Fruit fly (Drosophila melanogaster): ENCODE measurements around the gene ppk18.

ppk18 gene

DNA sequence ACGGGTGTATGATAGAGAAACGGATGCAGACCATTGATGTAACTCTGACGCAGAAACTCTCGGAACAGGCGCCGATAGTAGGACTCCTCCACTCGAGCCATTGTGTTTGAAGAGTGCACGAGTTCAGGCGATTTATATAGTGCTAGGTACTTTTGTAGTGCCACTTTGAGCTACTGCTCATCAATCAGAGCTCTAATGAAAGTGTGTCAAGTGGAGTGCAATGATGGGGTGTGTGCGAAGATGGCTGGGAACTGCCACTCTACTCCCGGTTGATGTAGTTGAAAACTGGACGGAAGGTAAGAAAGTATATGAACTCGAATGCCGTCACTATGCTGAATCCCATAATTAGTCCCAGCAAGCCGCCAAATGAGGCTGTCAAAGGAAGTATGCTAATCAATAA is at the start of gene ppk18:
TSS of gene ppk18 (minus strand) at position 101 of the 400 bp plus-strand sequence.
- no peak for TF ChIP-seq noc (tag; optimal IDR thresholded peaks at IDR 0.05)

- TF ChIP-seq noc (tag; optimal IDR thresholded peaks at IDR 0.05), result no peak
Measured at dm6 chr2L:9792945-9793344, 22.1 kb upstream of the ppk18 start, which contains the start of gene CG13123. CG13123 (minus strand) TSS chr2L:9793107.

DNA sequence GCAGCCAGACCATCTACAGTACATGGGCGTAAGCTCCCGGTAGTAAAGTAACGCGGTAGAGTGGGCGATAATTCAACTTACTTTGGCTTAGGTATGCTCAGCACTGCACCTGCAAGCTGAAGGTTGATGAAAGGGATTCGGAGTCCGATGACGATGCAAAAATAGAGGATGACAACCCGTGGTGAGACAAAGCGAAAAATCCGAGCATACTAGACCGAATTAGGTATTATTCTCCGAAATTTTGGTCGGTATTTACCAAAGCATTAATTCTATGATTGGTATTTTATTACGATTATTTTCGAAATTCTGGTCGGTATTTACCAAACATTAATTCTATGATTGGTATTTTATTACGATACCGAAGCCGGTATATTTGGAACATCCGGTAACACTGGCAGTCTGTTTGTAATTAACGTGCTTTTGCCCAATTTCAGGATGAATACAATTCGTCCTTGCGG is 19.8 kb upstream of the ppk18 start, which contains the start of gene CG4036:
TSS of gene CG4036 (plus strand) at position 348 of the 458 bp plus-strand sequence.
- TF ChIP-seq noc (tag; optimal IDR thresholded peaks at IDR 0.05), result no peak

DNA sequence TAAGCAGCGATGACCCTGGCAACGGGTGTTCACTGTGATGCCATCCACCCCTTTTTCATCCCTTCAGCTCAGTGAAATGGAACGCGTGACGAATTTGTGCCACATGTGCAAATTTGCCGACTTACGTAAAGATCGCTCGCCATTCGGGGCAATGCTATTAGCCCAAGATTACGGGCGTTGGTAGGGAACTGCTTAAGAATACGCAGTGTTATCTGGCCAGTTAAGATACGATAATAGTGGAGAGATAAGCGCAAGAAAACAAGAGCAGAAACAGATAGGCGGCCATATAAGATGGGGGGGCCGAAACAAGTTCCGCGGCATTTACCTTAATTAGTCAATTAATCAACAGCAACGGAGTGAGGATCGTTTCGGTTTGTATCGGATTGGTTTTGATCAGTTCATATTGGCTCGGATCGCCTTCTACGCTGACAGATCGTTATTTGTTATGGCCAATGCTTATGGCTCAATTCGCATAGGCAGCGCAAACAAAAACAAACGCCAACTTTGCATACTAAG is 15.2 kb upstream of the ppk18 start:
- peak; percentile 72 for TF ChIP-seq noc (tag; optimal IDR thresholded peaks at IDR 0.05)

DNA sequence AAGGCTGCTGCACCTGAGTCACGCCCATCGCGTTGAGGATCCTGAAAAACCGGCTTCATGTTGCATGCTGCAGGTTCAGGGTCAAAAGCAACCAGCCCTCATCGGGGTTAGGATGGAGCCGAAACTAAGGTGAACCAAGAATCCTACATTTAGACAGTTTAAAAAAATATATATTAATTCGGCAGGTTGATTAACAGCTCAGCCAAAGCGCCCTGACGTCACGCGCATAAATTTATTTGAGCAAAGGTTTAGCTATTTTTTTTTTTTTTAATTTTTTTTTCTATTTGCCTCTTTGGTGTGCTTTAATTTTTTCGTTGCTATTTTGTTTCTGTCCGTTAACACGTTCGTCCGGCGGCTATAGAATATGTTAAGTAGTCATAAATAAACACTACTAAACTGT is 13.7 kb upstream of the ppk18 start:
- TF ChIP-seq noc (tag; optimal IDR thresholded peaks at IDR 0.05), result no peak

DNA sequence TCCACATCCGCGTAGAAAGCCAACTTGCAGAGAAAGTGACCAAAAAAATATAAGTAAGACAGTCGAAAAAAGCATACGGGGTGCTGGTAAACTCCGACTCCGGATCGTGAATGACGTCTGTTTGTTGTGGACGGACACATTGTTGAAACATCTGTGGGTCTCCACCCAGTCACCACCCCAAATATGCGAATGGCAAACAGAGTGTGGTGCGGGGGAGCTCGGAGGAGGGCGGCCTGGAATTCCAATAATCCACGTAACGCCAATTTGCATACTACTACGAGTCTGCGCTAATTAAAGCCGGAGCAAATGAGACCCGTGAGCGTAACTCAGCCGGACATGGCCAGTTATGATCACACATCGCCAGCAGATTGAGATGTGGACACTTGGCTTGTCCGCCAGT is 12.3 kb upstream of the ppk18 start:
- TF ChIP-seq noc (tag; optimal IDR thresholded peaks at IDR 0.05), result no peak

- TF ChIP-seq noc (tag; optimal IDR thresholded peaks at IDR 0.05), result peak; percentile 80
Measured at dm6 chr2L:9782176-9782581, 11.4 kb upstream of the ppk18 start, which contains the start of gene IP3K1. IP3K1 (plus strand) TSS chr2L:9782384.

DNA sequence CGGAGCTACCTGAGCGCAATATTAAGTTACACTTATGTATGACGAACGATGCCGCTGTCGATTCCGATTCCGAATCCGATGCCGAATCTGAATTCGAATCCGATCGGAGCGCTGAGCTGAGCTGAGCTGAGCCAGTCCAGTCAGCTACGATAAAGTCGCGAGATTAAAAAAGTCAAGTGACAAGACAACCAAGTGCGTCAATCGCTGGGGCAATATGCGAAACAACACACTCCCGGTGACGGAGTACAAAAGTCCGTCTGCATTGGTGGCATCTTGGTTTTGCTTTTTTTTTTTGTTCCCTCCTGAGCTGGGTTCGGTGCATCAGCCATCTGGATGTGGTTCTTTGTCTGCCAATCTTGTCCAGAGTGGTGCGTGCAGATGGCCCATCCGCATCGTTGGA is 9.0 kb upstream of the ppk18 start:
- TF ChIP-seq noc (tag; optimal IDR thresholded peaks at IDR 0.05), result no peak

DNA sequence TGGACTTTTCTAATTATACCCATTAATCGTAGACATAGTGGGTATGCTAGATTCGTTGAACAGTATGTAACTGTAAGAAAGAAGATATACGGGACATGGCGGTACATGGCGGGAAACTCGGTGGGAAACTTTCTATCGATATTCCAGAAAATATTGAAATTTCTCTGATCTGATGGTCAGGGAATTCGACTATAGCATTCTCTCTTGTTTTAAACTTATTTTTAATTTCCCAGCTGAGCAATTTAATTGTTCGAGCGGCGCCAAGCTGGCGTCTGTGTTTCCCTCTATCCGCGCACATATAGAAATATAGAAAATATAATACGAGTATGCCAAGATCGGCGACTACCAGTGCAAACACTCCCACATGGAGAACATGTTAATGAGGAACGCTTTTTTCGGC is 8.4 kb upstream of the ppk18 start:
- TF ChIP-seq noc (tag; optimal IDR thresholded peaks at IDR 0.05), result peak; percentile 77

DNA sequence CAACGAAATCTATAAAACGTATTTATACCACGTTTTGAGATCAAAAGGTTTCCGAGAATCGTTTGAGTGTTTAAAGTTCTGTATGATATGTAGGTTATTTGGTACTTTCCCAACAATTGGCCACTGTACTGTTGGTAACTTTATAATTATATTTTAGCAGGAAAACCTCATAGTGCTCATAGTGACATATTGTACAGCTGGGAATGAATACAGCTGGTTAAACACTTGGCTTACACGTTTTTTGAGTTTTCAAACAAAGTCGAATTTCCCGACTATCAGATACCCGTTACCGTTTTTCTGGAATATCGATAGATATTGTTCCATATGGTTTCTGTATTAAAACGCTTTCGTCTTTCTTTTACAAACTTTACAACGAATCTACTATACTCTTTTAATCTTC is 7.6 kb upstream of the ppk18 start:
- no peak for TF ChIP-seq noc (tag; optimal IDR thresholded peaks at IDR 0.05)

- peak; percentile 51 for TF ChIP-seq noc (tag; optimal IDR thresholded peaks at IDR 0.05)
Measured at dm6 chr2L:9777927-9778326, 7.1 kb upstream of the ppk18 start.

DNA sequence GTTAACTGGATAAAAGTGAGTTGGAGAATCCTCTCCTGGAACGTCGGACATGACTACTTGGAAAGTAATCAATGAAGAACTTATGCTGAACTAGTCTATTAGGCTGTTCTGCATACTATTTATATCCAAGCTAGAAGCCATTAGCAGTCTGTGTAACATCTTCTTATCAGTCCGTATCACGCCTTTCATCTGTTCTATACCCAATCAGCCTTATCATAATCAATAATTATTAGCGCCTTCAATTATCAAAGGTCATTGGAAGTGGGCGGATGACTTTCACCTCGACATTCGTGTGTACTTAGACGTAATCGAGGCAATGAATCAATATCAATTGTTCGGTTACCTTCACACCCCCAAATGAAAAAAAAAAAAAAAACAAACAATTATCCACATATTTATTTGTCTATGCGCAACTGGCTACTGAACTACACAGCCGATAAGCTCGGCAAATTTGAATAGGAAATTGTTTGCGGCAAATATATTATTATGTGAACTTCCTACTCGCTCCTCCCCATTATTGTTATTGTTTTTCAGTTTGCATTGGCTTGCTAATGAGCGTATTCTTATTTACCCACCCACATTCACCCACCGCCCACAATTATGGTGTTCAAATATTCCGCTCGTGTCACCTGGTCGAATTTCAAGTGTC is 4.3 kb upstream of the ppk18 start, which contains the start of the genes ppk11 and ppk16:
TSS of gene ppk11 (minus strand) at position 51 of the 649 bp plus-strand sequence.
TSS of gene ppk16 (minus strand) at position 51 of the 649 bp plus-strand sequence.
- no peak for TF ChIP-seq noc (tag; optimal IDR thresholded peaks at IDR 0.05)

dm6 chr2L:9768735-9769134 is 2.1 kb downstream of the ppk18 start, which contains the start of gene CG17633:
CG17633 (plus strand) TSS chr2L:9769060.
- peak; percentile 58 for TF ChIP-seq noc (tag; optimal IDR thresholded peaks at IDR 0.05)

DNA sequence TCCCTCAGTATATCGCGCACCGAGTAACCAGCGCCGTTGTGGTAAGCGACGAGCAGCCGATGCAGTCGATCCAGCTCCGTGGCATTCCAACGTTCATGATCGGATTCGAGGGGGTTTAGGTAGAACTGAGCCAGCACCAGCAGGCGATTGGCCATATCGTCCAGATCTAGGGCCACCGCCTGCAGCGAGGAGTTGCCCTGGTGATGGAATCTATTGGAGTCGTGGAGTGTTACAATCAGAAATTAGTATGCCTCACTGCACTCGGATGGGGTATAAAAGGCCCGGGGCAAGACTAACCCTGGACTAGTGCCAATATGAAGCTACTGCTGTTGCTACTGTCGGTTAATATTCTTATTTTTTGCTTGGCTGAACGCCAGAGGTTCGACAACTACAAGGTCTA is 4.0 kb downstream of the ppk18 start, which contains the start of gene CG4017:
TSS of gene CG4017 (plus strand) at position 301 of the 400 bp plus-strand sequence.
- TF ChIP-seq noc (tag; optimal IDR thresholded peaks at IDR 0.05), result no peak

DNA sequence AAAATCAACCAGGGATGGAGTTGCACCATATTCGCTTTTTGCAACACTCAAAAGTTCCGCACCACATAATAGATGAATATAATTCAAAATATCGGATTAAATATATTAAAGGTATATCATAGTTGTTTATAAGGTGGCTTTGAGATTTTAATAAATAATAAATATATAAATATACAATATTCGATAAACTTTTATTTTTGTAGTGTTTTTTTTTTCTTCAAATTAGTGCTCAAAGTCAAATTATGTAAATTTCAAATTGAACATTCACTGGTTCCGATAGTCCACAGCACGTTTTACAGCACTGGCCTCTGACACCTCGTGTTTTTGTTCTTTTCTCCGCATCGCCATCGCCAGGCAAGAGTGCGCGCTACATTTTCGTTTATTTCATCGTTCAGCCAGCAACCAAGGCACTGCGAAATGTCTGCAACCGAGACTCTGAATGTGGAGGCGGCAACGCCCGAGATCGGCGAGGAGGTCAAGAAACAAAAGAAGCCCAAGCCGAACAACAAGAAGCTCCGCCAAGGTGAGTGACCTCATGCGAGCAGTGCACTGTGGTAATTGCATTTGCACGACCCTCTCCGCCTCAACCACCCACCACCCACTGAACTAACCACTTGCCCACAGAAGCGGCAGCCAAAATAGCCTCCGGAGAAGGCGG is 7.5 kb downstream of the ppk18 start, which contains the start of the genes Taf11 and und:
TSS of gene Taf11 (minus strand) at position 51 of the 658 bp plus-strand sequence.
TSS of gene und (plus strand) at position 158 of the 658 bp plus-strand sequence.
- peak; percentile 51 for TF ChIP-seq noc (tag; optimal IDR thresholded peaks at IDR 0.05)

DNA sequence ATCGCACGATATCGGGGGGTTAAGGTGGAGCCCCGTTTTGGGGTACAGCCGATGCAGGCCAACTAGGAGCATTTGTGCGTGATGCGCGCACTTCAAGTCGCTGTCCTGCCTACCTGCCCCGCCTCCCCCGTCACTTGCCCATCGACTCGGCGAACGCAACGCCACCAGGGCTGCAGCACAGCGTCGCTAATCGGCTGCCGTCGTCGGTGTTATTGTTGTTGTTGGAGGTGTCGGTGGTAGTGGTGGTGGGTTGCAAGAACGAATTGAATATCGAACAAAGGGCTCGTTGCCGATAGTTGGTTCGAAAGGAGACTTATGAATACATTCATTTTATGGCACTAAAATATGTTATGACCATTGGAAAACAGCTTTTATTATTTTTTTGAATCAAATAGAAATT is 11.9 kb downstream of the ppk18 start:
- no peak for TF ChIP-seq noc (tag; optimal IDR thresholded peaks at IDR 0.05)

Data from whole organism, larva.